Fruit fly (Drosophila melanogaster) whole organism, embryonic: ENCODE results near the gene vari.

Experiments
- Antp ChIP-seq: fragments of 200-800 bp; sonication (Bioruptor generic); optimal IDR thresholded peaks from 3 replicates; lab custom pipeline; 2016; ENCODE audit warnings: missing biosample characterization, missing genetic modification characterization
- Atf3 ChIP-seq: fragments of 200-800 bp; sonication (Bioruptor generic); optimal IDR thresholded peaks from 3 replicates; lab custom pipeline; 2016; ENCODE audit warnings: missing biosample characterization, missing genetic modification characterization
- Bgb ChIP-seq: fragments of 200-800 bp; sonication (Bioruptor generic); IDR thresholded peaks from 2 replicates; pipeline ENCODE4 v1.3.6; 2022; ENCODE audit warnings: missing biosample characterization, missing genetic modification characterization; ENCODE audit not compliant: partially characterized antibody
- CG17361 ChIP-seq: fragments of 200-800 bp; sonication (Bioruptor generic); IDR thresholded peaks from 3 replicates; pipeline ENCODE4 v1.3.6; 2022; ENCODE audit warnings: missing biosample characterization, missing genetic modification characterization
- CG17385 ChIP-seq: fragments of 200-800 bp; sonication (Bioruptor generic); optimal IDR thresholded peaks from 3 replicates; lab custom pipeline; 2018; ENCODE audit warnings: missing biosample characterization, mild to moderate bottlenecking, missing genetic modification characterization
- CG17568 ChIP-seq: fragments of 200-800 bp; sonication (Bioruptor generic); optimal IDR thresholded peaks from 2 replicates; lab custom pipeline; 2018; ENCODE audit warnings: missing biosample characterization, mild to moderate bottlenecking, missing genetic modification characterization, moderate library complexity
- CG17829 ChIP-seq: fragments of 200-800 bp; optimal IDR thresholded peaks from 2 replicates; lab custom pipeline; 2019; ENCODE audit warnings: missing biosample characterization, mild to moderate bottlenecking, missing genetic modification characterization, moderate library complexity
- CG18599 ChIP-seq: fragments of 200-800 bp; sonication (Bioruptor generic); optimal IDR thresholded peaks from 3 replicates; lab custom pipeline; 2017; ENCODE audit warnings: missing biosample characterization, missing genetic modification characterization, mild to moderate bottlenecking, moderate library complexity, missing genetic modification reagents
- CG31224 ChIP-seq: fragments of 200-800 bp; sonication (Bioruptor generic); IDR thresholded peaks from 2 replicates; pipeline ENCODE4 v1.3.6; 2022; ENCODE audit warnings: missing biosample characterization, missing genetic modification characterization
- CG4328 ChIP-seq: fragments of 200-800 bp; sonication (Bioruptor generic); optimal IDR thresholded peaks from 3 replicates; lab custom pipeline; 2017; ENCODE audit warnings: missing biosample characterization, missing genetic modification reagents, missing genetic modification characterization
- CG7556 ChIP-seq: fragments of 200-800 bp; sonication (Bioruptor generic); optimal IDR thresholded peaks from 2 replicates; lab custom pipeline; 2017; ENCODE audit warnings: missing biosample characterization, mild to moderate bottlenecking, missing genetic modification characterization
- CG8944 ChIP-seq: fragments of 200-800 bp; sonication (Bioruptor generic); optimal IDR thresholded peaks from 3 replicates; lab custom pipeline; 2016; ENCODE audit warnings: missing biosample characterization, missing genetic modification characterization
- CG9215 ChIP-seq: fragments of 200-800 bp; sonication (Bioruptor generic); IDR thresholded peaks from 2 replicates; pipeline ENCODE4 v1.3.6; 2022; ENCODE audit warnings: missing biosample characterization, missing genetic modification characterization
- CG9727 ChIP-seq: fragments of 200-800 bp; sonication (Bioruptor generic); optimal IDR thresholded peaks from 3 replicates; lab custom pipeline; 2017; ENCODE audit warnings: missing biosample characterization, mild to moderate bottlenecking, missing genetic modification characterization
- CG9817 ChIP-seq: fragments of 200-800 bp; sonication (Bioruptor generic); optimal IDR thresholded peaks from 2 replicates; lab custom pipeline; 2018; ENCODE audit warnings: missing biosample characterization, mild to moderate bottlenecking, missing genetic modification characterization, moderate library complexity
- Chrac-16 ChIP-seq: fragments of 200-800 bp; sonication (Bioruptor generic); optimal IDR thresholded peaks from 3 replicates; lab custom pipeline; 2016; ENCODE audit warnings: missing biosample characterization, missing genetic modification characterization
- D ChIP-seq, 2 experiments: fragments of 200-800 bp in 1 of 2; fragments of >200 bp in 1 of 2; sonication (Bioruptor generic) in 1 of 2; optimal IDR thresholded peaks; 2 replicates in 1 of 2; 3 replicates in 1 of 2; lab custom pipeline; 2017; ENCODE audit warnings: mild to moderate bottlenecking in 1 of 2, missing biosample characterization in 1 of 2, missing genetic modification characterization in 1 of 2, missing genetic modification reagents in 1 of 2
- Dad ChIP-seq: fragments of 200-800 bp; sonication (Bioruptor generic); optimal IDR thresholded peaks from 3 replicates; lab custom pipeline; 2016; ENCODE audit warnings: missing biosample characterization, missing genetic modification characterization
- Drgx ChIP-seq: fragments of 200-800 bp; sonication (Bioruptor generic); IDR thresholded peaks from 2 replicates; pipeline ENCODE4 v1.3.6; 2022; ENCODE audit warnings: missing biosample characterization, missing genetic modification characterization
- Eip74EF ChIP-seq, 2 experiments: fragments of 200-800 bp in 1 of 2; fragments of >200 bp in 1 of 2; sonication (Bioruptor generic) in 1 of 2; optimal IDR thresholded peaks; 2 replicates each; lab custom pipeline; 2017 to 2019; ENCODE audit warnings: missing biosample characterization in 2 of 2, missing genetic modification characterization in 2 of 2, mild to moderate bottlenecking in 1 of 2, moderate library complexity in 1 of 2
- Ets97D ChIP-seq: fragments of 200-800 bp; sonication (Bioruptor generic); optimal IDR thresholded peaks from 3 replicates; lab custom pipeline; 2016; ENCODE audit warnings: missing biosample characterization, missing genetic modification characterization
- H15 ChIP-seq: fragments of 200-800 bp; sonication (Bioruptor generic); IDR thresholded peaks from 3 replicates; pipeline ENCODE4 v1.3.6; 2022; ENCODE audit warnings: missing biosample characterization, missing genetic modification characterization
- HLH4C ChIP-seq: fragments of 200-800 bp; sonication (Bioruptor generic); IDR thresholded peaks from 3 replicates; pipeline ENCODE4 v1.3.6; 2022; ENCODE audit warnings: missing biosample characterization, missing genetic modification characterization; ENCODE audit not compliant: partially characterized antibody
- Hmr ChIP-seq: fragments of 200-800 bp; sonication (Bioruptor generic); optimal IDR thresholded peaks from 3 replicates; lab custom pipeline; 2017; ENCODE audit warnings: mild to moderate bottlenecking, missing biosample characterization, missing genetic modification reagents, missing genetic modification characterization
- Lhr ChIP-seq: fragments of 200-800 bp; sonication (Bioruptor generic); optimal IDR thresholded peaks from 3 replicates; lab custom pipeline; 2017; ENCODE audit warnings: mild to moderate bottlenecking, missing biosample characterization, missing genetic modification reagents, missing genetic modification characterization
- Med ChIP-seq: fragments of 200-800 bp; sonication (Bioruptor generic); peaks from one replicate; lab custom pipeline; 2016; ENCODE audit warnings: missing biosample characterization, missing genetic modification characterization, mild to moderate bottlenecking, inconsistent platforms, moderate library complexity
- Mes4 ChIP-seq: fragments of 200-800 bp; sonication (Bioruptor generic); optimal IDR thresholded peaks from 2 replicates; lab custom pipeline; 2016; ENCODE audit warnings: missing biosample characterization, missing genetic modification characterization
- Mrtf ChIP-seq: fragments of 200-800 bp; sonication (Bioruptor generic); IDR thresholded peaks from 3 replicates; pipeline ENCODE4 v1.3.6; 2022; ENCODE audit warnings: missing biosample characterization, missing genetic modification characterization
- Optix ChIP-seq: fragments of 200-800 bp; sonication (Bioruptor generic); IDR thresholded peaks from 3 replicates; pipeline ENCODE4 v1.3.6; 2022; ENCODE audit warnings: missing biosample characterization, missing genetic modification characterization
- Pdp1 ChIP-seq, 2 experiments: fragments of 200-800 bp; sonication (Bioruptor generic); optimal IDR thresholded peaks; 3 replicates each; lab custom pipeline; 2016; ENCODE audit warnings: missing biosample characterization in 2 of 2, missing genetic modification characterization in 2 of 2, mild to moderate bottlenecking in 1 of 2, moderate library complexity in 1 of 2
- Poxn ChIP-seq: fragments of 200-800 bp; sonication (Bioruptor generic); IDR thresholded peaks from 2 replicates; pipeline ENCODE4 v1.3.6; 2022; ENCODE audit warnings: missing biosample characterization, missing genetic modification characterization
- Scr ChIP-seq: fragments of 200-800 bp; sonication (Bioruptor generic); IDR thresholded peaks from 2 replicates; pipeline ENCODE4 v1.3.6; 2022; ENCODE audit warnings: missing biosample characterization, missing genetic modification characterization; ENCODE audit not compliant: partially characterized antibody
- Sox100B ChIP-seq: fragments of 200-800 bp; sonication (Bioruptor generic); optimal IDR thresholded peaks from 3 replicates; lab custom pipeline; 2018; ENCODE audit warnings: missing biosample characterization, mild to moderate bottlenecking, missing genetic modification characterization
- Sry-δ ChIP-seq: fragments of 200-800 bp; sonication (Bioruptor generic); optimal IDR thresholded peaks from 2 replicates; lab custom pipeline; 2016; ENCODE audit warnings: missing biosample characterization, missing genetic modification characterization
- Ssrp ChIP-seq: fragments of 200-800 bp; sonication (Bioruptor generic); optimal IDR thresholded peaks from 2 replicates; lab custom pipeline; 2018; ENCODE audit warnings: missing biosample characterization, mild to moderate bottlenecking, missing genetic modification characterization, moderate library complexity
- abd-A ChIP-seq: fragments of 200-800 bp; sonication (Bioruptor generic); optimal IDR thresholded peaks from 3 replicates; lab custom pipeline; 2019; ENCODE audit warnings: missing biosample characterization, mild to moderate bottlenecking, missing genetic modification characterization, moderate library complexity
- ara ChIP-seq: fragments of 200-800 bp; sonication (Bioruptor generic); IDR thresholded peaks from 2 replicates; pipeline ENCODE4 v1.3.6; 2022; ENCODE audit warnings: missing biosample characterization, missing genetic modification characterization
- chn ChIP-seq: fragments of 200-800 bp; sonication (Bioruptor generic); optimal IDR thresholded peaks from 2 replicates; lab custom pipeline; 2016; ENCODE audit warnings: missing biosample characterization, missing genetic modification characterization
- fd96Cb ChIP-seq: fragments of 200-800 bp; sonication (Bioruptor generic); optimal IDR thresholded peaks from 2 replicates; lab custom pipeline; 2018; ENCODE audit warnings: missing biosample characterization, mild to moderate bottlenecking, missing genetic modification characterization, moderate library complexity
- hkb ChIP-seq, 2 experiments: fragments of 200-800 bp in 1 of 2; fragments of >200 bp in 1 of 2; sonication (Bioruptor generic) in 1 of 2; IDR thresholded peaks in 1 of 2; optimal IDR thresholded peaks in 1 of 2; 2 replicates each; pipeline versions ENCODE4 v1.3.6 to Lab custom; 2017 to 2022; ENCODE audit warnings: missing biosample characterization in 1 of 2, missing genetic modification characterization in 1 of 2
- ken ChIP-seq: fragments of 200-800 bp; sonication (Bioruptor generic); IDR thresholded peaks from 3 replicates; pipeline ENCODE4 v1.3.6; 2022; ENCODE audit warnings: missing biosample characterization, missing genetic modification characterization
- pnt ChIP-seq: fragments of 200-800 bp; sonication (Bioruptor generic); optimal IDR thresholded peaks from 3 replicates; lab custom pipeline; 2016; ENCODE audit warnings: missing biosample characterization, missing genetic modification characterization
- pros ChIP-seq: fragments of 200-800 bp; sonication (Bioruptor generic); optimal IDR thresholded peaks from 3 replicates; lab custom pipeline; 2019; ENCODE audit warnings: missing biosample characterization, mild to moderate bottlenecking, missing genetic modification characterization, moderate library complexity
- repo ChIP-seq: fragments of 200-800 bp; sonication (Bioruptor generic); optimal IDR thresholded peaks from 2 replicates; lab custom pipeline; 2016; ENCODE audit warnings: missing biosample characterization, missing genetic modification characterization
- ro ChIP-seq: fragments of 200-800 bp; sonication (Bioruptor generic); IDR thresholded peaks from 2 replicates; pipeline ENCODE4 v1.3.6; 2022; ENCODE audit warnings: missing biosample characterization, missing genetic modification characterization
- sd ChIP-seq: fragments of 200-800 bp; sonication (Bioruptor generic); optimal IDR thresholded peaks from 3 replicates; lab custom pipeline; 2018; ENCODE audit warnings: missing biosample characterization, mild to moderate bottlenecking, missing genetic modification characterization, moderate library complexity
- stc ChIP-seq: fragments of 200-800 bp; sonication (Bioruptor generic); IDR thresholded peaks from 2 replicates; pipeline ENCODE4 v1.3.6; 2022; ENCODE audit warnings: missing biosample characterization, missing genetic modification characterization
- vfl ChIP-seq: fragments of 200-800 bp; sonication (Bioruptor generic); optimal IDR thresholded peaks from 2 replicates; lab custom pipeline; 2016; ENCODE audit warnings: missing biosample characterization, missing genetic modification characterization
- z ChIP-seq: fragments of 200-800 bp; sonication (Bioruptor generic); IDR thresholded peaks from 3 replicates; pipeline ENCODE4 v1.3.6; 2022; ENCODE audit warnings: missing biosample characterization, missing genetic modification characterization
- zf30C ChIP-seq: fragments of 200-800 bp; sonication (Bioruptor generic); optimal IDR thresholded peaks from 3 replicates; lab custom pipeline; 2018; ENCODE audit warnings: missing biosample characterization, mild to moderate bottlenecking, missing genetic modification characterization

vari gene

DNA sequence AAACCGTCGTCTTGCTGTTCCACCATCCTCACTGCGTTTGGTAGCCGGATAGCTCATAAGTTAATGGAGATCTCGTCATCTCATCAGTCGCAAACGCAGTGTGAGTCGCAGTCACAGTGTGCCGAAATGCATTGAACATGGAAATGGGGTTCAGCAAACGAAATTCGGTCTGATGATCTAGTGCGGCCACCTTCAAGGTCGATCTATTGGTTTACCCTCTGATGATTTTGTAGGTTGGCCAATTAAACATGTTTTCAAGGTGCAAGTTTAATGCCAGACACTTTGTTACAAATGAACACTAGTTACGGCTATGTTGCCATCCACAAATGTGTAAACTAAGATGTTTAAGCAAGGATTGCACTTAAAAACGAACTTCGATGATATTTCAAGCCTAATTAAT lies 6.0 kb upstream of the vari start:
- TF ChIP-seq Eip74EF (GFP tag; optimal IDR thresholded peaks at IDR 0.05; lab: Kevin White, UChicago) (no peak), CG18599 (GFP tag; lab: Kevin White, UChicago) (no peak), CG17568 (GFP tag; lab: Kevin White, UChicago) (no peak), Ets97D (GFP tag; lab: Kevin White, UChicago) (no peak), Mrtf (GFP tag; lab: Robert Waterston, UW) (no peak), Poxn (no peak), Ssrp (tag; lab: Kevin White, UChicago) (no peak), CG8944 (GFP tag; lab: Kevin White, UChicago) (no peak), chn (GFP tag; lab: Kevin White, UChicago) (no peak), Optix (GFP tag; lab: Robert Waterston, UW) (no peak), CG31224 (no peak), Scr (no peak), ara (GFP tag; lab: Robert Waterston, UW) (no peak), CG17829 (tag; lab: Kevin White, UChicago) (no peak), Drgx (GFP tag; lab: Robert Waterston, UW) (no peak), Bgb (GFP tag; lab: Robert Waterston, UW) (peak; percentile 24), fd96Cb (tag; lab: Kevin White, UChicago) (no peak), CG17385 (GFP tag; lab: Kevin White, UChicago) (no peak), Atf3 (GFP tag; lab: Kevin White, UChicago) (no peak), abd-A (tag; lab: Kevin White, UChicago) (no peak), CG9215 (no peak), D (optimal IDR thresholded peaks at IDR 0.05; lab: Kevin White, UChicago) (no peak), D (GFP tag; optimal IDR thresholded peaks at IDR 0.05; lab: Kevin White, UChicago) (no peak), Antp (no peak), CG9817 (no peak), sd (tag; lab: Kevin White, UChicago) (no peak), CG7556 (GFP tag; lab: Kevin White, UChicago) (no peak), ro (GFP tag; lab: Robert Waterston, UW) (no peak), ken (GFP tag; lab: Robert Waterston, UW) (0 out of 3 replicates have a peak, but pooled peaks have one; percentile 49), repo (GFP tag; lab: Kevin White, UChicago) (no peak), hkb (optimal IDR thresholded peaks at IDR 0.05; lab: Kevin White, UChicago) (no peak), hkb (GFP tag; IDR thresholded peaks at IDR 0.05; lab: Robert Waterston, UW) (peak; percentile 20; the same call in 1 of the 2 replicates), zf30C (GFP tag; lab: Kevin White, UChicago) (no peak), pnt (GFP tag; lab: Kevin White, UChicago) (no peak), Pdp1 (GFP tag; optimal IDR thresholded peaks at IDR 0.05; lab: Kevin White, UChicago) (no peak), stc (0 out of 2 replicates have a peak, but pooled peaks have one; percentile 28), Sox100B (GFP tag; lab: Kevin White, UChicago) (no peak), HLH4C (no peak; the same call in 2 of the 3 replicates), Dad (GFP tag; lab: Kevin White, UChicago) (no peak), vfl (no peak), Hmr (no peak), Lhr (GFP tag; lab: Kevin White, UChicago) (no peak), z (GFP tag; lab: Robert Waterston, UW) (no peak), Med (GFP tag; lab: Kevin White, UChicago) (peak; percentile 35), Mes4 (GFP tag; lab: Kevin White, UChicago) (no peak), CG9727 (GFP tag; lab: Kevin White, UChicago) (no peak), CG4328 (no peak), Sry-δ (GFP tag; lab: Kevin White, UChicago) (no peak), Chrac-16 (GFP tag; lab: Kevin White, UChicago) (no peak), H15 (GFP tag; lab: Robert Waterston, UW) (no peak), pros (GFP tag; lab: Kevin White, UChicago) (peak; percentile 77), CG17361 (GFP tag; lab: Robert Waterston, UW) (no peak)
